Fruit fly (Drosophila melanogaster) whole organism, embryonic: Measurements from ENCODE around the gene mia.

Source experiments
- Abd-B ChIP-seq: fragments of 200-800 bp; sonication (Bioruptor generic); optimal IDR thresholded peaks from 2 replicates; lab custom pipeline; 2018; ENCODE audit warnings: missing biosample characterization, mild to moderate bottlenecking, missing genetic modification characterization, moderate library complexity
- Adf1 ChIP-seq: fragments of 200-800 bp; sonication (Bioruptor generic); IDR thresholded peaks from 2 replicates; pipeline ENCODE4 v1.3.6; 2022; ENCODE audit warnings: missing biosample characterization, missing genetic modification characterization
- Asciz ChIP-seq: fragments of 200-800 bp; sonication (Bioruptor generic); optimal IDR thresholded peaks from 2 replicates; lab custom pipeline; 2017; ENCODE audit warnings: missing biosample characterization, mild to moderate bottlenecking, missing genetic modification characterization, missing genetic modification reagents
- Atf3 ChIP-seq: fragments of 200-800 bp; sonication (Bioruptor generic); optimal IDR thresholded peaks from 3 replicates; lab custom pipeline; 2016; ENCODE audit warnings: missing biosample characterization, missing genetic modification characterization
- BtbVII ChIP-seq: fragments of 200-800 bp; sonication (Bioruptor generic); optimal IDR thresholded peaks from 3 replicates; lab custom pipeline; 2017; ENCODE audit warnings: missing biosample characterization, mild to moderate bottlenecking, missing genetic modification characterization
- CG12942 ChIP-seq: fragments of 200-800 bp; sonication (Bioruptor generic); optimal IDR thresholded peaks from 3 replicates; lab custom pipeline; 2016; ENCODE audit warnings: missing biosample characterization, missing genetic modification characterization
- CG15514 ChIP-seq: fragments of 200-800 bp; sonication (Bioruptor generic); optimal IDR thresholded peaks from 3 replicates; lab custom pipeline; 2017; ENCODE audit warnings: missing biosample characterization, missing genetic modification characterization, mild to moderate bottlenecking, moderate library complexity, missing genetic modification reagents
- CG17359 ChIP-seq: fragments of 200-800 bp; sonication (Bioruptor generic); optimal IDR thresholded peaks from 3 replicates; lab custom pipeline; 2018; ENCODE audit warnings: missing biosample characterization, mild to moderate bottlenecking, missing genetic modification characterization, moderate library complexity
- CG17385 ChIP-seq: fragments of 200-800 bp; sonication (Bioruptor generic); optimal IDR thresholded peaks from 3 replicates; lab custom pipeline; 2018; ENCODE audit warnings: missing biosample characterization, mild to moderate bottlenecking, missing genetic modification characterization
- CG17802 ChIP-seq: fragments of 200-800 bp; sonication (Bioruptor generic); optimal IDR thresholded peaks from 2 replicates; lab custom pipeline; 2018; ENCODE audit warnings: missing biosample characterization, mild to moderate bottlenecking, missing genetic modification characterization, moderate library complexity
- CG1832 ChIP-seq: fragments of 200-800 bp; sonication (Bioruptor generic); optimal IDR thresholded peaks from 2 replicates; lab custom pipeline; 2017; ENCODE audit warnings: missing biosample characterization, mild to moderate bottlenecking, missing genetic modification characterization, inconsistent platforms
- CG18764 ChIP-seq: fragments of 200-800 bp; sonication (Bioruptor generic); optimal IDR thresholded peaks from 3 replicates; lab custom pipeline; 2016; ENCODE audit warnings: missing biosample characterization, missing genetic modification characterization
- CG2116 ChIP-seq: fragments of 200-800 bp; sonication (Bioruptor generic); optimal IDR thresholded peaks from 3 replicates; lab custom pipeline; 2018; ENCODE audit warnings: missing biosample characterization, mild to moderate bottlenecking, missing genetic modification characterization
- CG2199 ChIP-seq: fragments of 200-800 bp; sonication (Bioruptor generic); IDR thresholded peaks from 3 replicates; pipeline ENCODE4 v1.3.6; 2022; ENCODE audit warnings: missing biosample characterization, missing genetic modification characterization
- CG30431 ChIP-seq: fragments of 200-800 bp; sonication (Bioruptor generic); optimal IDR thresholded peaks from 2 replicates; lab custom pipeline; 2017; ENCODE audit warnings: missing biosample characterization, missing genetic modification characterization
- CG3407 ChIP-seq: fragments of 200-800 bp; sonication (Bioruptor generic); optimal IDR thresholded peaks from 2 replicates; lab custom pipeline; 2018; ENCODE audit warnings: missing biosample characterization, mild to moderate bottlenecking, missing genetic modification characterization
- CG7786 ChIP-seq: fragments of 200-800 bp; sonication (Bioruptor generic); optimal IDR thresholded peaks from 2 replicates; lab custom pipeline; 2016; ENCODE audit warnings: missing biosample characterization, missing genetic modification characterization
- CoRest ChIP-seq: fragments of 200-800 bp; sonication (Bioruptor generic); optimal IDR thresholded peaks from 3 replicates; lab custom pipeline; 2018; ENCODE audit warnings: missing biosample characterization, mild to moderate bottlenecking, missing genetic modification characterization, moderate library complexity
- Doc3 ChIP-seq: fragments of 200-800 bp; sonication (Bioruptor generic); IDR thresholded peaks from 3 replicates; pipeline ENCODE4 v1.3.6; 2022; ENCODE audit warnings: missing biosample characterization, missing genetic modification characterization; ENCODE audit not compliant: partially characterized antibody
- Dp ChIP-seq: fragments of 200-800 bp; sonication (Bioruptor generic); optimal IDR thresholded peaks from 2 replicates; lab custom pipeline; 2018; ENCODE audit warnings: missing biosample characterization, mild to moderate bottlenecking, missing genetic modification characterization, moderate library complexity
- Nf-YB ChIP-seq: fragments of 200-800 bp; sonication (Bioruptor generic); optimal IDR thresholded peaks from 3 replicates; lab custom pipeline; 2019; ENCODE audit warnings: missing biosample characterization, mild to moderate bottlenecking, missing genetic modification characterization, moderate library complexity
- Nf-YC ChIP-seq: fragments of 200-800 bp; optimal IDR thresholded peaks from 3 replicates; lab custom pipeline; 2019; ENCODE audit warnings: missing biosample characterization, mild to moderate bottlenecking, missing genetic modification characterization, moderate library complexity
- Rx ChIP-seq: fragments of 200-800 bp; sonication (Bioruptor generic); IDR thresholded peaks from 2 replicates; pipeline ENCODE4 v1.3.6; 2022; ENCODE audit warnings: missing biosample characterization, missing genetic modification characterization
- Scr ChIP-seq: fragments of 200-800 bp; sonication (Bioruptor generic); IDR thresholded peaks from 2 replicates; pipeline ENCODE4 v1.3.6; 2022; ENCODE audit warnings: missing biosample characterization, missing genetic modification characterization; ENCODE audit not compliant: partially characterized antibody
- Sry-δ ChIP-seq: fragments of 200-800 bp; sonication (Bioruptor generic); optimal IDR thresholded peaks from 2 replicates; lab custom pipeline; 2016; ENCODE audit warnings: missing biosample characterization, missing genetic modification characterization
- Stat92E ChIP-seq, 3 experiments: fragments of >200 bp in 2 of 3; fragments of 200-800 bp in 1 of 3; sonication (Bioruptor generic) in 1 of 3; optimal IDR thresholded peaks; 2 replicates each; lab custom pipeline; 2017 to 2019; ENCODE audit warnings: missing biosample characterization in 3 of 3, missing genetic modification characterization in 3 of 3, mild to moderate bottlenecking in 1 of 3, moderate library complexity in 1 of 3
- Trl ChIP-seq, 3 experiments: fragments of >200 bp in 2 of 3; fragments of 200-800 bp in 1 of 3; sonication (Bioruptor generic) in 1 of 3; optimal IDR thresholded peaks; 2 replicates in 1 of 3; 3 replicates in 2 of 3; lab custom pipeline; 2016 to 2017; ENCODE audit warnings: missing biosample characterization in 1 of 3, missing genetic modification characterization in 1 of 3
- amos ChIP-seq: fragments of 200-800 bp; sonication (Bioruptor generic); IDR thresholded peaks from 2 replicates; pipeline ENCODE4 v1.3.6; 2022; ENCODE audit warnings: missing biosample characterization, missing genetic modification characterization; ENCODE audit not compliant: partially characterized antibody
- ap ChIP-seq: fragments of 200-800 bp; sonication (Bioruptor generic); IDR thresholded peaks from 2 replicates; pipeline ENCODE4 v1.3.6; 2022; ENCODE audit warnings: missing biosample characterization, missing genetic modification characterization
- chif ChIP-seq, 2 experiments: fragments of 200-800 bp; sonication (Bioruptor generic); optimal IDR thresholded peaks; 3 replicates each; lab custom pipeline; 2016; ENCODE audit warnings: missing biosample characterization in 2 of 2, missing genetic modification characterization in 2 of 2
- chinmo ChIP-seq: fragments of 200-800 bp; sonication (Bioruptor generic); IDR thresholded peaks from 4 replicates; pipeline ENCODE4 v1.3.6; 2022; ENCODE audit warnings: missing biosample characterization, missing genetic modification characterization; ENCODE audit not compliant: partially characterized antibody
- corto ChIP-seq: fragments of 200-800 bp; sonication (Bioruptor generic); optimal IDR thresholded peaks from 2 replicates; lab custom pipeline; 2016; ENCODE audit warnings: missing biosample characterization, mild to moderate bottlenecking, missing genetic modification characterization, moderate library complexity
- crol ChIP-seq: fragments of 200-800 bp; sonication (Bioruptor generic); IDR thresholded peaks from 2 replicates; pipeline ENCODE4 v1.3.6; 2022; ENCODE audit warnings: missing biosample characterization, missing genetic modification characterization
- disco-r ChIP-seq: fragments of 200-800 bp; sonication (Bioruptor generic); optimal IDR thresholded peaks from 2 replicates; lab custom pipeline; 2016; ENCODE audit warnings: missing biosample characterization, missing genetic modification characterization
- dm ChIP-seq: fragments of 200-800 bp; sonication (Bioruptor generic); optimal IDR thresholded peaks from 3 replicates; lab custom pipeline; 2016; ENCODE audit warnings: missing biosample characterization, missing genetic modification characterization
- dmrt11E ChIP-seq: fragments of 200-800 bp; sonication (Bioruptor generic); optimal IDR thresholded peaks from 3 replicates; lab custom pipeline; 2018; ENCODE audit warnings: missing biosample characterization, mild to moderate bottlenecking, missing genetic modification characterization, moderate library complexity
- ewg ChIP-seq: fragments of 200-800 bp; sonication (Bioruptor generic); optimal IDR thresholded peaks from 3 replicates; lab custom pipeline; 2017; ENCODE audit warnings: mild to moderate bottlenecking, missing biosample characterization, missing genetic modification reagents, missing genetic modification characterization
- gfzf ChIP-seq: fragments of 200-800 bp; sonication (Bioruptor generic); optimal IDR thresholded peaks from 2 replicates; lab custom pipeline; 2016; ENCODE audit warnings: missing biosample characterization, mild to moderate bottlenecking, missing genetic modification characterization, moderate library complexity
- grau ChIP-seq: fragments of 200-800 bp; optimal IDR thresholded peaks from 3 replicates; lab custom pipeline; 2019; ENCODE audit warnings: missing biosample characterization, mild to moderate bottlenecking, missing genetic modification characterization, moderate library complexity
- kah ChIP-seq: fragments of 200-800 bp; sonication (Bioruptor generic); optimal IDR thresholded peaks from 2 replicates; lab custom pipeline; 2018; ENCODE audit warnings: missing biosample characterization, mild to moderate bottlenecking, missing genetic modification characterization
- nerfin-2 ChIP-seq: fragments of 200-800 bp; sonication (Bioruptor generic); IDR thresholded peaks from 2 replicates; pipeline ENCODE4 v1.3.6; 2022; ENCODE audit warnings: missing biosample characterization, missing genetic modification characterization; ENCODE audit not compliant: partially characterized antibody
- nmo ChIP-seq: fragments of 200-800 bp; sonication (Bioruptor generic); optimal IDR thresholded peaks from 2 replicates; lab custom pipeline; 2018; ENCODE audit warnings: missing biosample characterization, mild to moderate bottlenecking, missing genetic modification characterization, moderate library complexity
- pzg ChIP-seq: fragments of 200-800 bp; sonication (Bioruptor generic); optimal IDR thresholded peaks from 3 replicates; lab custom pipeline; 2018; ENCODE audit warnings: missing biosample characterization, mild to moderate bottlenecking, missing genetic modification characterization, moderate library complexity
- repo ChIP-seq: fragments of 200-800 bp; sonication (Bioruptor generic); optimal IDR thresholded peaks from 2 replicates; lab custom pipeline; 2016; ENCODE audit warnings: missing biosample characterization, missing genetic modification characterization
- slbo ChIP-seq: fragments of 200-800 bp; sonication (Bioruptor generic); IDR thresholded peaks from 2 replicates; pipeline ENCODE4 v1.3.6; 2022; ENCODE audit warnings: missing biosample characterization, missing genetic modification characterization
- slou ChIP-seq: fragments of 200-800 bp; sonication (Bioruptor generic); optimal IDR thresholded peaks from 3 replicates; lab custom pipeline; 2016; ENCODE audit warnings: missing biosample characterization, missing genetic modification characterization
- stc ChIP-seq: fragments of 200-800 bp; sonication (Bioruptor generic); IDR thresholded peaks from 2 replicates; pipeline ENCODE4 v1.3.6; 2022; ENCODE audit warnings: missing biosample characterization, missing genetic modification characterization
- trem ChIP-seq: fragments of 200-800 bp; optimal IDR thresholded peaks from 3 replicates; lab custom pipeline; 2019; ENCODE audit warnings: missing biosample characterization, mild to moderate bottlenecking, missing genetic modification characterization, moderate library complexity
- z ChIP-seq: fragments of 200-800 bp; sonication (Bioruptor generic); IDR thresholded peaks from 3 replicates; pipeline ENCODE4 v1.3.6; 2022; ENCODE audit warnings: missing biosample characterization, missing genetic modification characterization
- zfh1 ChIP-seq: fragments of 200-800 bp; sonication (Bioruptor generic); IDR thresholded peaks from 3 replicates; pipeline ENCODE4 v1.3.6; 2022; ENCODE audit warnings: missing biosample characterization, missing genetic modification characterization

Gene mia

DNA sequence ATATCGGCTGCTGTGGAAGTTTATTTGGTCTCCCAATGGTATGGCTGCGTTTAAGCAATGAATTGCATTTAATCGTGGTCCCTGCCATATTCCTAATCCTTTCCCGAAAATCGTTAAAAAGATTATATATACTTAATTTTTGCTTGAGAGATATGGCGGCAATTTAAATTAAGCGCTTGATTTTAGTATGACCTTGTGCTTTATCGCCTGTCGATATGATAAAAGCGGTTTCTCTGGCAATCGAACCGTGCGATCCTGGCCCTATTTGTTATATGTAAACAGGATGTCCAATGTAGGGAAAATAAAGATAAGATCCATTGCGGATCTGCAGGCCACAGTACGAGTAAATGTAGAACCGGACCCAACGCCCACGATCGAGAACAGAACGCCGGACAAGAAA, 3.9 kb upstream of the mia start, which contains the start of gene Snm1:
TSS of gene Snm1 (plus strand) at position 233 of the 400 bp plus-strand sequence.
- no peak for TF ChIP-seq Nf-YB (GFP tag; lab: Kevin White, UChicago)
- no peak for TF ChIP-seq z (GFP tag; lab: Robert Waterston, UW)
- no peak for TF ChIP-seq nerfin-2 (GFP tag; lab: Robert Waterston, UW)
- peak; percentile 54 for TF ChIP-seq gfzf (GFP tag; lab: Kevin White, UChicago)
- TF ChIP-seq CG2116 (GFP tag; lab: Kevin White, UChicago): peak; percentile 23
- TF ChIP-seq corto: no peak
- TF ChIP-seq CG30431 (GFP tag; lab: Kevin White, UChicago): no peak
- no peak for TF ChIP-seq trem (tag; lab: Kevin White, UChicago)
- no peak for TF ChIP-seq Rx
- no peak for TF ChIP-seq dmrt11E
- TF ChIP-seq CG17802 (tag; lab: Kevin White, UChicago): no peak
- TF ChIP-seq Sry-δ: peak; percentile 29
- no peak for TF ChIP-seq ap (GFP tag; lab: Robert Waterston, UW)
- no peak for TF ChIP-seq kah
- no peak for TF ChIP-seq nmo (GFP tag; lab: Kevin White, UChicago)
- TF ChIP-seq disco-r (GFP tag; lab: Kevin White, UChicago): no peak
- no peak for TF ChIP-seq Abd-B (GFP tag; lab: Kevin White, UChicago)
- no peak for TF ChIP-seq CG17385 (GFP tag; lab: Kevin White, UChicago)
- no peak for TF ChIP-seq zfh1 (GFP tag; lab: Robert Waterston, UW)
- TF ChIP-seq CG18764 (GFP tag; lab: Kevin White, UChicago): no peak
- TF ChIP-seq CG3407 (GFP tag; lab: Kevin White, UChicago): no peak
- TF ChIP-seq Scr: 0 out of 2 replicates have a peak, but pooled peaks have one; percentile 9
- peak; percentile 7 for TF ChIP-seq pzg (GFP tag; lab: Kevin White, UChicago)
- TF ChIP-seq CG1832: no peak
- no peak for TF ChIP-seq Nf-YC (tag; lab: Kevin White, UChicago)
- no peak for TF ChIP-seq BtbVII (GFP tag; lab: Kevin White, UChicago)
- TF ChIP-seq chif (GFP tag; optimal IDR thresholded peaks at IDR 0.05; lab: Kevin White, UChicago): no peak
- no peak for TF ChIP-seq chinmo (GFP tag; lab: Robert Waterston, UW)
- TF ChIP-seq grau (tag; lab: Kevin White, UChicago): no peak
- no peak for TF ChIP-seq slou (GFP tag; lab: Kevin White, UChicago)
- TF ChIP-seq Asciz (GFP tag; lab: Kevin White, UChicago): no peak
- TF ChIP-seq CG17359 (tag; lab: Kevin White, UChicago): no peak
- TF ChIP-seq CG7786 (GFP tag; lab: Kevin White, UChicago): no peak
- no peak for TF ChIP-seq ewg (GFP tag; lab: Kevin White, UChicago)
- TF ChIP-seq repo (GFP tag; lab: Kevin White, UChicago): no peak
- no peak for TF ChIP-seq Trl (optimal IDR thresholded peaks at IDR 0.05; lab: Kevin White, UChicago)
- TF ChIP-seq Trl (GFP tag; optimal IDR thresholded peaks at IDR 0.05; lab: Kevin White, UChicago): no peak
- no peak for TF ChIP-seq amos (GFP tag; lab: Robert Waterston, UW)
- TF ChIP-seq Doc3 (GFP tag; lab: Robert Waterston, UW): 0 out of 3 replicates have a peak, but pooled peaks have one; percentile 11
- no peak for TF ChIP-seq slbo (GFP tag; lab: Robert Waterston, UW)
- no peak for TF ChIP-seq Adf1 (GFP tag; lab: Robert Waterston, UW)
- TF ChIP-seq crol: no peak
- TF ChIP-seq Dp: peak; percentile 57
- TF ChIP-seq CG2199 (GFP tag; lab: Robert Waterston, UW): no peak
- TF ChIP-seq dm: no peak
- TF ChIP-seq stc: no peak
- no peak for TF ChIP-seq Atf3 (GFP tag; lab: Kevin White, UChicago)
- TF ChIP-seq CoRest (tag; lab: Kevin White, UChicago): no peak
- TF ChIP-seq Stat92E (GFP tag; optimal IDR thresholded peaks at IDR 0.05; lab: Kevin White, UChicago): no peak
- no peak for TF ChIP-seq CG15514 (GFP tag; lab: Kevin White, UChicago)
- no peak for TF ChIP-seq CG12942 (GFP tag; lab: Kevin White, UChicago)
